Fruit fly (Drosophila melanogaster) Kc167 (cell line): ENCODE measurements around the gene escl.

Experiments used
- Sin3A ChIP-seq: fragments of >200 bp; optimal IDR thresholded peaks from 2 replicates; lab custom pipeline; 2018; ENCODE audit warnings: missing external identifiers
- h ChIP-seq: fragments of >200 bp; optimal IDR thresholded peaks from 3 replicates; lab custom pipeline; 2018; ENCODE audit warnings: missing external identifiers
- insv ChIP-seq: fragments of >200 bp; optimal IDR thresholded peaks from 3 replicates; lab custom pipeline; 2018; ENCODE audit warnings: missing external identifiers
- psq ChIP-seq: fragments of >200 bp; optimal IDR thresholded peaks from 2 replicates; lab custom pipeline; 2017; ENCODE audit warnings: missing external identifiers
- ttk ChIP-seq: sonication (Bioruptor generic); optimal IDR thresholded peaks from 2 replicates; lab custom pipeline; 2017; ENCODE audit warnings: missing external identifiers

- TF ChIP-seq insv (lab: Kevin White, UChicago): no peak
- no peak for TF ChIP-seq Sin3A (lab: Kevin White, UChicago)
- TF ChIP-seq psq (lab: Kevin White, UChicago): no peak
- TF ChIP-seq ttk (lab: Kevin White, UChicago): no peak
- no peak for TF ChIP-seq h
Measured at dm6 chr2L:12005436-12006396, 15.0 kb downstream of the escl start.
